Fruit fly (Drosophila melanogaster) whole organism, wandering third instar larva: Measurements from ENCODE around the gene Ankle2.

Experiments
- Abd-B ChIP-seq: fragments of >200 bp; optimal IDR thresholded peaks from 2 replicates; lab custom pipeline; 2017; ENCODE audit warnings: missing biosample characterization, missing genetic modification characterization
- Dif ChIP-seq: fragments of 200-275, 200-300 bp; sonication (Bioruptor generic); optimal IDR thresholded peaks from 2 replicates; lab custom pipeline; 2018; ENCODE audit warnings: missing biosample characterization, missing genetic modification characterization; ENCODE audit not compliant: partially characterized antibody
- Hr83 ChIP-seq: fragments of 200-300 bp; sonication (Bioruptor generic); optimal IDR thresholded peaks from 2 replicates; lab custom pipeline; 2016; ENCODE audit warnings: missing biosample characterization, mild to moderate bottlenecking, missing genetic modification characterization, moderate library complexity; ENCODE audit not compliant: poor library complexity, severe bottlenecking
- Jra ChIP-seq: sonication (Bioruptor generic); optimal IDR thresholded peaks from 2 replicates; lab custom pipeline; 2016; ENCODE audit warnings: missing biosample characterization, missing genetic modification characterization
- OdsH ChIP-seq: fragments of 200-800 bp; sonication (Bioruptor generic); optimal IDR thresholded peaks from 2 replicates; lab custom pipeline; 2016; ENCODE audit warnings: missing biosample characterization, mild to moderate bottlenecking, missing genetic modification characterization
- h ChIP-seq: fragments of 200-800 bp; sonication (Bioruptor generic); optimal IDR thresholded peaks from 3 replicates; lab custom pipeline; 2016; ENCODE audit warnings: missing biosample characterization, mild to moderate bottlenecking, missing genetic modification characterization
- lola ChIP-seq: fragments of >200 bp; optimal IDR thresholded peaks from 2 replicates; lab custom pipeline; 2017; ENCODE audit warnings: missing biosample characterization, missing genetic modification characterization

- TF ChIP-seq h (no peak), lola (GFP tag; lab: Kevin White, UChicago) (no peak), Abd-B (GFP tag; lab: Kevin White, UChicago) (no peak), Dif (no peak), OdsH (GFP tag; lab: Kevin White, UChicago) (no peak), Hr83 (GFP tag; lab: Kevin White, UChicago) (no peak), Jra (GFP tag; lab: Kevin White, UChicago) (no peak)
Measured at dm6 chrX:17602466-17602865, 23.4 kb upstream of the Ankle2 start.
